Worm (Caenorhabditis elegans) whole organism, midembryonic: ENCODE data around the gene Y32B12A.5.
"Not testable (repeated sequence)": the region's sequence is repeated elsewhere in the genome, so short reads cannot be mapped to it uniquely, and the experiment has no call there.

Experiments
- T22C8.4 ChIP-seq: fragments of 200-800 bp; sonication (Bioruptor generic); IDR thresholded peaks from 2 replicates; pipeline ENCODE4 v1.3.6; 2022; ENCODE audit warnings: missing genetic modification characterization, missing compliant biosample characterization
- ref-1 ChIP-seq: fragments of 200-800 bp; sonication (Bioruptor generic); conservative IDR thresholded peaks from 2 replicates; pipeline ENCODE4 v1.3.6; 2022; ENCODE audit warnings: missing genetic modification reagents, missing genetic modification characterization, missing compliant biosample characterization
- ztf-23 ChIP-seq: fragments of 200-800 bp; sonication (Bioruptor generic); IDR thresholded peaks from 2 replicates; pipeline ENCODE4 v1.3.6; 2022; ENCODE audit warnings: missing genetic modification reagents, missing genetic modification characterization, missing compliant biosample characterization

- not testable (repeated sequence) for TF ChIP-seq ref-1, ztf-23, T22C8.4 (GFP tag; lab: Robert Waterston, UW)
Observed at ce11 chrV:16515140-16515539, 27.8 kb upstream of the Y32B12A.5 start, which contains the start of gene F36D3.5.
